Fruit fly (Drosophila melanogaster) whole organism, larva: Measurements from ENCODE around the gene CG13949.

Source experiments
- noc ChIP-seq: fragments of 200-800 bp; sonication (Bioruptor generic); optimal IDR thresholded peaks from 3 replicates; lab custom pipeline; 2019; ENCODE audit warnings: missing biosample characterization, mild to moderate bottlenecking, missing genetic modification characterization, moderate library complexity

Gene CG13949

DNA sequence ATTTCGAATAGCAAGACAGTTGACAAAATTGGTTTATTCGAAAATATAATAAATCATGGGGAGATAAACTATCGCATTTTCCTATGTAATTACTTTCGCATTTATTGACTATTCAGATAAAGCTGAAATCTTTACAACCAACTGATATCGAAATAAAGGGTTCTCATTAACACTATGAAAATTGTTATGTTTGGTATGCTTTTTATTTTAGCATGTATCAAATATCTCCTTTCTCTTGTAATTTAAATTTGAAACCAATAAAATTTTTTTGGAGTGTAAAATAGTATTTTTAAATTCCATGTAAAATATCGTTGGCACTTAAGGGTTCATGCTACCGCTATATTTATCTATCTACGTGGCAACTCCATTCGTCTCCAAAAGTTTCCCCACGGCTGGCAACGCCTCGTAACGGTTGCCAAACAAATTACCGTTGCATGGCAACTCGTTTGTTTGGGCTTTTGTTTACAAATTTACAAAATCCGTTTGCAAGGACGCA lies at the start of gene CG13949:
Gene CG13949, plus strand, starts transcription at position 286 of the 496 bp plus-strand sequence.
- TF ChIP-seq noc = peak; percentile 17

DNA sequence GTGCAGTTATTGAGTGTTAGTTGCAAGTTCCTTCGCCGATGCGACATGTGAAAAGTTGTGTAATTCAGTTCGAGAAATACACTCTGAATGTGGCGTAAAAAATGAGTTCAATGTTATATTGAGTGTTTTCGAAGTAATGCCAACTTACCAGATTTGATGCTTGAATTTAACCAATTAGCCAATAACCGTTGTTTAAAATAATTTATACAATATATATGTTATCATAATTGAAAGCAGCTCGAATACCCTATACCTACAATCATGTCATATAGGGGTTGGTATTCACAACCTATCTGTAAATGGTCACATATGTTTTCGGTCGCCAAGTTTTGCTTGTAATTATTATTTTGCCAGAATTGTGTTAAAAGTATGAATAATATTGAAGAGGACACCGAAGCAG lies 44.9 kb upstream of the CG13949 start, which contains the start of gene Nnf1b:
Gene Nnf1b, plus strand, starts transcription at position 301 of the 400 bp plus-strand sequence.
- TF ChIP-seq noc = no peak

DNA sequence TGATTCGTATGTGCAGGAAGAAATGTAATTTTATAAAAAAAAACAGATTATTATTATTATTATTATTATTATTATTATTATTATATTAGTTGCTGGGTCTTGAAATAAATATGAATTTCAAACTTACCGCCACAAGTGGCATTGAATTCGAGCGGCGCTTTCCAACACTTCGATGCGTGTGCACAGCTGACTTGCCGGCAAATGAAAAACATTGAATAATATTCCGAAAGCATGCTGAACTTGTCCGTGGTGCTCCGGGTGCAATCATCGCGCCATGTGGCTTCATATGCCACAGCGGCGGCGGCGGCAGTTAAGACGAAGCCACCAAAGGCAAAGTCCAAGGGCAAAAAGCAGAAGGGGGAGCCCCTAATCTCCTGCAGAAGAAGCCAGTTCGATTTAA lies 43.7 kb upstream of the CG13949 start, which contains the start of gene Dbp21E2:
Gene Dbp21E2, plus strand, starts transcription at position 180 of the 400 bp plus-strand sequence.
- no peak for TF ChIP-seq noc

DNA sequence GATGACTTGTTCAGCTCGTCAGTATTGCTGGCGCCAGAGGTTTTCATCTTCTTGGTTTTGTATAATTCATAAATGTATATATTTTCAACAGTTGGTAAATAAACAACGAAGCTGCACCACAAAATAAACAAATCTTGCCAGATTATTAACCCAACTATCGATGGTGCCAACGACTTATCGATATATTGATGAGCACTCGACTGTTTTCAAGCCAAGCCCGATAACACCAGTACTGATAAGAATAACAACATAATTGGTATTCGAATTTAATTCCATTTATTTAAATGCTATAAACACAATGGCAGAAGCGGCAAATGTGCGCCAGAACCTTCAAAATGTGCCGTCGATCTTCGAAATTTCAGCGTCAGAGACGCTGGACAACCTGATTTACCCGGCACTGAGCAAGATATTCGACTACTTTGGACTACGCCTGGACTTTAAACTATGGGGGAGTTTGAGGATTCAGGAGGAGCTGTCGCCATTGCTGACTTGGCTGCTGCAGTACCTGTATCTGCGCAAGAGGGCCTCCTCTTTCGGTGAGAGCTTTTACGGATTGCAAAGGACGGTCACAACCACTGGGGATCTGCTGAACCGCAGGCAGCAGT lies 39.2 kb upstream of the CG13949 start, which contains the start of the genes Saf6 and Pex12:
Gene Saf6, minus strand, starts transcription at position 166 of the 605 bp plus-strand sequence.
Gene Pex12, plus strand, starts transcription at position 209 of the 605 bp plus-strand sequence.
- no peak for TF ChIP-seq noc

DNA sequence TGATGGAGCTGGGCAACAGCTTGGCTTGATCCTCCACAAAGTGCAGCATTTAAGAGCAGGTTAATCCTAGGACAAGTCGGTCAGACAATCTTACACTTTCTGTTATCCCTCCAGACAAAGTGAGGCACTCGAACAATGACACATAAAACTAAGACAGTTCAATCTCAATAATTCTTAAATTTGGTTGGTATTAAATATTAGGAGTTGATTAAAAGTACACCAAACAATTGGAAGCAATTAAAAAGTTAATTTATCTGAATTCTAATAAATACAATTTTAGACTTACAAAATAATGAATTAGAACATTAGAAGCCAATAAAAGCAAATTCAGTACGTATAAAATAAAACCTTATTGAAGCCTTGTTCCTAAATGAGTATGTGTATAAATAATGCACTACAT lies 37.3 kb upstream of the CG13949 start, which contains the start of gene CG15880:
Gene CG15880, minus strand, starts transcription at position 101 of the 400 bp plus-strand sequence.
- TF ChIP-seq noc = no peak

DNA sequence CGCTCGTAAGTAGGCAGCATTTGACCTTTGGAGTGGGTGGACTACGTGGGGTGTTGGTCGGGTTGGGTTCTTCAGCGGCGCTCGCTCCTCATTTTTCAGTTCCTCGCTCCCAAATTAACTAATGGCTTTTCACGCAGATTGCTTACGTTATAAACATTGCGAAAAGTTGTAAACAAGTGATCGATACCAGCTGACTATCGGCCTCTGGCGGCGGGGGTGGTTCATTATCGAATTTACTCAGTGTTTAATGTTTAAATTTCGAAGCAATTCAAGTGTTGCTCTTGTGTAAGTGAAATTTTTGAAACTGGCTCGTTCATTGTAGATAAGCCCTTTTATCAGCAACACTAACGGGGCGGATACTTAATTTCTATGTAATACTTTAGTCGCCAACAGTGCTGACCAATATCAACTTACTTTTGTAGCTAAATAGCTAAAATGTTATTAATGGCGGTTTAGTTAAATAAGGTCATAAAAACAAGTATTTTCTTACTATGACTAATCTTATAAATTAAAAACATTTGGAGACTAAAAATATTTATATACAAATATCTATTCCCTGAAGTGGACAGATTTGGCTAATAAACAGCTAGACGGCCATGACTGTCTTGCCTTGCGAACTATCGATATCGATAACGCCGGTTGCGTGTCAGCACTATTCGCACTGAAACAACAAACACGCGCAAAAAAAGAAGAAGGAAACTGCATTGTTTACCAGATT lies 35.7 kb upstream of the CG13949 start, which contains the start of the genes PGAP2 and Clp:
Gene PGAP2, minus strand, starts transcription at position 194 of the 718 bp plus-strand sequence.
Gene Clp, plus strand, starts transcription at position 650 of the 718 bp plus-strand sequence.
- peak; percentile 66 for TF ChIP-seq noc

DNA sequence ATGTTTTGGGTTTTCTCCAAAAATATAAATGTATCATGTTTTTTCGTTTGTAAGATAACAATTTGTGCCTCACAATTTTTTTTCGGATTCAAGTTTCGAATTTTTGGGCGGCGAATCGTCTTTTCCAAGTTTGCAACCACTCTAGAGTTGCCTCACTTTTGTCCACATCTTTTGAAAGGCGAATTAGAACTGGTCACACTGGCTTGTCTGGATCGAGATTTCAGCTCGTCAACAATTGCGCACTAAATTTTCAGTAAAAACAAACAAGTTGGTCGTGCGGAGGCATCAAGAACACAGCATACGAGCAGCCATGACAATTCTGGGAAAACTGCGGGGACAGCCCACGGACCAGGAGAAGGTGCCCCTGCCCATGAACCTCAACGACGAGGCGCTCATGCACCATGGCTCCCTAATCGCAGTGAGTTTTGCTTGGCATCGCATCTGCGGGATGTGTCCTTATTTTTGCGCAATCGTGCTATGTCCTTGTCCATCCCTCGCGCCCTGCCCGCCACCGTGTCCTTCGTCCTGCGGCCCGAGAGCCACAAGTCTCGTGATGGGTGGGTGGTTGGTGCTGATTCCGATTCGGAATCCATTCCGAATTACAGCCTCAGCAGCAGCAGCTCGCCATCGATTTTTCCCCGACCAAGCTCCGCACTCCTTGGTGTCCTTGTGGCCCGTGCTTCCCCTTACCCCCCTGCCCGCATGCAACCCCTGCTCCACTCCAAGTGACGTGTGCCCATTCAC lies 33.7 kb upstream of the CG13949 start, which contains the start of gene CG3662:
Gene CG3662, plus strand, starts transcription at position 48 of the 744 bp plus-strand sequence.
- peak; percentile 17 for TF ChIP-seq noc

DNA sequence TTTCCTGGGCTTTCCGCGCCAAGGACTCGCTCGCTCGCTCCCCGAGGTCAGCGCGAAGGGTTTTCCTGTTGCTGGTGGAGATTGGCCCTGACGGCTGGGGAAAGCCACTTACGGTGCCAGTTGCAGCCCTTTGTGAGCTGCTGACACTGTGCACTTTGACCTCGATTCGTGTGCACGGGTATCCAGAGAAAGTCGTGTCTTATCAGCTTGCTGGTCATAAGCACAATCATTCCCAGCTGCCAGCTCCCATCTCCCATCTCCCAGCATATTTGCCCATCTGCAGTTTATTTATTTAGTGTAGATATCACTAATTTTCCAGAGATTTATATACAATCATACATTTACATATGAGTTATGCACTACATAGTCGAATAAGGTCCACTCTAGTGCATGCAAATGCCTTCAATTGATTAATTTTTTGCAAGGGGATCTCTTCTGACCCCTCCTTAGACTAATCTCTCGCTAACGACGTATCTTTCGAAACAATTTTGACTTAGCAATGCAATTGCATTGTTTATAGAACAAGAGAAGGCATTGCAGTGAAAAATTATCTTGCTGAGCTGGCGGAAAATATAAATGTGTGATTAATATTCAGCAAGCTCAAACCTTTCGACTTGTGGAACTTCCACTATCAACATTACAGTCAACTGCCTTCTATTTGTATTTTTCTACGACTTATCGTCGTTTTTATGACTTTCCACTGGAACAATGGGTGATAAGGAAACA lies 33.0 kb upstream of the CG13949 start:
- no peak for TF ChIP-seq noc

DNA sequence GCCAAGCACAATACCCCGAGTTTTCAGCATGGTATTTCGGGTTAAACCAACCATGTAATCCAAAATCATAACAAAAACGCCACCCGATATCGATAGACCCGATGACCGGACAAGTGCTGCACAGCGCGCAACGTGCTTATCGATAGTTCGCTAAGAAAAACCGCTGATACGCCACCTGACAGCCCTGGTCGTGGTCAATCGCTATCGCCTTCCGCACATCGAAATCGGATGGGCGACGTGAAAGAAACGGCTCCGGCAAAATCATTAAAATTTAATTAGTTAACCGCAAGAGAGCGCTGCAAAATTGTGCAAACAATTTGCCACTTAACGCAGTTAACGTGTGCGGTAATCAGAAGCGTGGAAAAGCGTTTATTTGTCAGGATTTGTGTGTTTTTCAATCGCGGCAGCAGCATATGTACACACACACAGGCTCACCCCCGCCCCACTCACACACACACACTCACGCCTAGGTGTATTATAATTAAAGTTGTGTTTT lies 29.3 kb upstream of the CG13949 start, which contains the start of the genes CG3862 and dock:
Gene CG3862, minus strand, starts transcription at position 94 of the 496 bp plus-strand sequence.
Gene dock, plus strand, starts transcription at position 202 of the 496 bp plus-strand sequence.
- TF ChIP-seq noc = peak; percentile 81

DNA sequence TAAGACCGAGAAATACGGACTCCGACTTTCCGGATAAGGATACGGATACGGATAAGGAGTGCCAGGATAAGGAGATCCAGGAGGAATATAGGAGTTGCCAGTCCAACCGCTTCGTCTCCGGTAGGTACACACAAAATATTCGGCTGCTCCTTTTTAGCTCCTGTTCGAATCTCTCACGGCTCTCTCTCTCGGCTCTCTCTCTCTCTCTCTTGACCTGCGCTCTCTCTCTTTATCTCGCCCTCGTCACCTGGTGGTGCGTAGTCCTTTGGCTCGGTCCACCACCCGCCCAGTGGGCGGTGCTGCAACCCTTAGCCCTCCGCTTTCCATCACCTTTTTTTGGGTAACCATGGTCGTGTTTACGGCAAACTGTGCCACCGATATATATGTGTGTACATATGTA lies 28.7 kb upstream of the CG13949 start:
- no peak for TF ChIP-seq noc

DNA sequence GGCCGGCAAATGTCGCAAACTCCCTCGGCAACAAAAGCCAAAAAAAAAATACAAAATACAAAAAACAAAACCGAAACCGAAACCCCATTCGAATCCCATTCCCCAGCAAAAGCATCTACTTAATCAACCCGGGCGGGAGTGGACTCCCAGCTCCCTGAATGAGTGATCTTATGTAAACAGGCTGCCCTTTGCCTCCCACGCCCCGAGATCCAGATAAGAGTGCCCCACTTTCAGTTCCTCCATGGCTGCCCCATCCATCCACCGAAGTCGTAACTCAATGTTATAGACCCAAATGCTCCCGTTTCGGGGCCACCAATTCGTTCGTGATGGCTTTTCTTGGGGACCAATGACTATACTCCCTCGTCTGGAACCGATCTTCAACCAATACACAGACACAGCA lies 28.1 kb upstream of the CG13949 start:
- TF ChIP-seq noc = no peak

DNA sequence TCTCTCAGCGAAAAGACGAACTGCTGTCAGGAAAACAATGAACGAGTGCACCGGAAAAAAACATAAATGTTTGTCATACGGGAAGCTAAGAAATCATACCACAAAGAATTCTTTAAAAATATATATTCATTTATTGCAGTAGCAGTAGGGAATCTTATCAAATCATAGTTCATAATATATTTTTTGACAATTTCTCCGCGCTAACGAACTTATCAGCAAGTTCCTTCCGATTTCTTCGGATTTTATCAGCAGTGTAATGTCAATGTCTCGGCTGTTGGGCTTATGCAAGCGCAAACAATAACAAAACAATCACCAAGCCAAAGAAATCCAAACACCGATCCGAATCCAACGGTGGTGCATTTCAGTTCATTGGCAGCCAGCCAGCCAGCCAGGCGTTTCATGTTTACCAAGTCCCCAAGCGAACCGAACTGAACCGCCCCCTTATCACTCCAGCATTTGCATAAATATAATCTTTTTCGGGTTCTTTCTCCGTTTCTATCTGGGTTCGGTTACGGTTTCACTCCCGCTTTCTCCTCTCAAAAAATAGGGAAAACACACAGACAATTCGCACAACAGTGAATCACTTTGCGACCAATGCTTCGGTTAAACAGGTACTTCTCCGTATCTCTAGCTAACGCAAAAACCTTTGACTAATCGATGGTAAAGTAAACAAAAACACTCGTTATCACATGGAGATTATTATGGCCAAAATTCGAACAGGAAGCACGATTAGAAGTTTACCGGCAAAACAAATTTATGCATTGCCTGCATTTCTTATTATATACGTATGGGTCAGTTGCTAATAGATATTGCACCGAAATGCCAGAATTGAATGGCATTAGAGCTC lies 27.4 kb upstream of the CG13949 start:
- no peak for TF ChIP-seq noc

DNA sequence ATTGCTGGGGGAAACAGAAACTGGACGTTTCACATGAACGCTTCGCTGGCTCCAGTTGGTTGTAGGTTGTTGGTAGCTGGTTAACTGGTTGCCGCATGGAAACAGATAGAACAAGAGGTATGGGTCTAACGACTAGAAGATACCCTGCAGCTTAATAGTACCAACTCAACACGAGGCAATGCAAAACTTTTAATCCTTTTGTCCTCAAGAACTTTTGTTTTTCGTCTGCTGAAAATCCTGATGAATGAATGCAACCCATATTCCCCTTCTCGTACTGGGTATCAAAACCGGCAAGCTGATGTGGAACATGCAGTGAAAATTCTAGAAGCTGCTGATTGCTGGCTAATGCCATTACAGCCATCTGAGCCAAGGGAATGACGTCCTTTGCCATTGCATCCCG lies 17.1 kb upstream of the CG13949 start:
- TF ChIP-seq noc = no peak

DNA sequence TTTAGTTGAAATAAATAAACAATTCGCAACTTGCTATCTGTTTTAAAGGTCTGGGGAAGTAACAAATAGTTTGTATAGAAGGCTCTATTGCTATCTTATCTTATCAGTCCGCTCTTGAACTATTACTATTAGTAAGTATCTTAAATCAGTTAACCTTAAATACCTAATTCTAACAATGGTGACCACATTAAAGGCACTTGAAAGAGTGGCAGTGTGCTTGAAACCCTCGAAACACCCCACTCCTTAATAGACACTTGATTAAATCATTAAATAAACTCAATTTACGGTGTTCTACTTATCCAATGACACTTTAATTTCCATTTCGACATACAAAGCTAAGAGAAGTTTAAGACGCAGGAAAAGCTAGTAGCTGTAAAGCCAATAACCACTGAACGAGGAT lies 16.4 kb upstream of the CG13949 start:
- TF ChIP-seq noc = peak; percentile 67

DNA sequence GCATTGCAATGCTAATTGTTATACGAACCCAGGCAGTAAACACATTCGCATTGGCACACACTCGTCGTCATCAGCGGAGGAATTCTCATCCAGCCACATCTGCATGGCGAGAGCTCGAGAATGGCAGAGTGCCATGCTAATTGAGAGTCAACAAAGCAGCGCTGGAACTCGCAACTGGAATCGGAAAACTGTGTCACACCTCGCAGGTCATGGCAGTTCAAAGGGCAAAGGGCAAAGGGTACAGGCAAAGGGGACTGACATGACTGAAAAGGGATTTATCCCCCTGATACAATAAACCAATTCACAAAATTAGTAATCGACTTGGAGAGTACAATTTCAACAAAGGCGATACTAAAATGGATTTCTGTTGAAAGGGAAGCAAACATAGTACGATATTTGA lies 15.1 kb upstream of the CG13949 start:
- no peak for TF ChIP-seq noc
